Worm (Caenorhabditis elegans): ENCODE measurements around the gene C10C6.3.

DNA sequence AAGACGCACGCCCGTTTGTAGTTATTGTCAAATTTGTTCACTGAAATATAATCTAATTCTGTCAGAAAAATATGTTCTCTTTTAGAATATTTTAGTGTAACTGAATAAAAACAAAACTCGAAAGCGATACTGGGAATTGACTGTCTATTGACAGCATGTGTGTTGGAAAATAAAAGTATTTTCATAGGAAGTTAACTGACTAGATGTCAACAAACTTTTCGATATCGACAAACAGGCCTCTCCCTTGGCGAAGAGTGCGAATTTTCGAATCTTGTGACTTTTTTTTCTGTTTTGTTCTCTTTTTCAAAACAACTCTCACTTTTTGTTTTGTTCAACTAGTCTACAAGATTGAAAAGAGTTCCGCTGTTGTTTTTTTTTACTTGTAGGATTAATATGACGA lies 26.8 kb downstream of the C10C6.3 start:
- no peak for TF ChIP-seq ceh-19 (GFP tag; optimal IDR thresholded peaks at IDR 0.05)
- TF ChIP-seq ets-4 (tag; optimal IDR thresholded peaks at IDR 0.05) = no peak
- TF ChIP-seq ama-1 (optimal IDR thresholded peaks at IDR 0.05) = no peak
- no peak for TF ChIP-seq unc-86 (tag; optimal IDR thresholded peaks at IDR 0.05)
- no peak for TF ChIP-seq hlh-13 (GFP tag; optimal IDR thresholded peaks at IDR 0.05)
- no peak for TF ChIP-seq T23F11.4 (GFP tag; optimal IDR thresholded peaks at IDR 0.05)
